Worm (Caenorhabditis elegans) whole organism, late embryonic: ENCODE results near the gene F36H1.11.

Source experiments
- C08G9.2 ChIP-seq: sonication (generic microtip); optimal IDR thresholded peaks from 2 replicates; lab custom pipeline; 2016; ENCODE audit warnings: mild to moderate bottlenecking, missing genetic modification characterization, moderate library complexity, missing compliant biosample characterization
- C38D4.7 ChIP-seq: fragments of 200-800 bp; sonication (Bioruptor generic); optimal IDR thresholded peaks from 2 replicates; lab custom pipeline; 2018; ENCODE audit warnings: mild to moderate bottlenecking, missing genetic modification characterization, moderate library complexity, missing compliant biosample characterization
- F13H6.1 ChIP-seq: sonication (generic microtip); optimal IDR thresholded peaks from 2 replicates; lab custom pipeline; 2016; ENCODE audit warnings: missing genetic modification characterization, missing compliant biosample characterization
- Y22D7AL.16 ChIP-seq: sonication (generic microtip); optimal IDR thresholded peaks from 2 replicates; lab custom pipeline; 2016; ENCODE audit warnings: missing genetic modification characterization, missing compliant biosample characterization
- ceh-14 ChIP-seq: sonication (generic microtip); optimal IDR thresholded peaks from 2 replicates; lab custom pipeline; 2016; ENCODE audit warnings: missing genotype, missing genetic modification characterization, missing compliant biosample characterization
- ceh-18 ChIP-seq: sonication (generic microtip); optimal IDR thresholded peaks from 2 replicates; lab custom pipeline; 2016; ENCODE audit warnings: missing genetic modification characterization, missing compliant biosample characterization
- ceh-19 ChIP-seq: fragments of 200-800 bp; sonication (Bioruptor generic); optimal IDR thresholded peaks from 2 replicates; lab custom pipeline; 2018; ENCODE audit warnings: mild to moderate bottlenecking, missing genetic modification characterization, missing compliant biosample characterization
- ceh-2 ChIP-seq: sonication (generic microtip); optimal IDR thresholded peaks from 2 replicates; lab custom pipeline; 2016; ENCODE audit warnings: missing genotype, missing genetic modification characterization, missing compliant biosample characterization
- ceh-22 ChIP-seq: sonication (generic microtip); optimal IDR thresholded peaks from 2 replicates; lab custom pipeline; 2017; ENCODE audit warnings: missing biosample characterization, missing genetic modification characterization
- ceh-24 ChIP-seq: sonication (generic microtip); optimal IDR thresholded peaks from 2 replicates; lab custom pipeline; 2016; ENCODE audit warnings: mild to moderate bottlenecking, missing genetic modification characterization, missing compliant biosample characterization
- ceh-30 ChIP-seq: fragments of 150-350 bp; optimal IDR thresholded peaks from 2 replicates; lab custom pipeline; 2014; ENCODE audit warnings: missing biosample characterization, missing genetic modification characterization
- ceh-31 ChIP-seq: sonication (generic microtip); optimal IDR thresholded peaks from 2 replicates; lab custom pipeline; 2016; ENCODE audit warnings: missing genetic modification characterization, missing compliant biosample characterization
- ceh-34 ChIP-seq: sonication (generic microtip); optimal IDR thresholded peaks from 2 replicates; lab custom pipeline; 2016; ENCODE audit warnings: mild to moderate bottlenecking, missing genetic modification characterization, missing compliant biosample characterization
- ceh-48 ChIP-seq: sonication (generic microtip); optimal IDR thresholded peaks from 2 replicates; lab custom pipeline; 2016; ENCODE audit warnings: missing genetic modification characterization, inconsistent platforms, missing compliant biosample characterization
- ceh-6 ChIP-seq: fragments of 200-800 bp; sonication (Bioruptor generic); optimal IDR thresholded peaks from 2 replicates; lab custom pipeline; 2018; ENCODE audit warnings: mild to moderate bottlenecking, missing genetic modification characterization, missing compliant biosample characterization
- ceh-9 ChIP-seq: sonication (generic microtip); optimal IDR thresholded peaks from 2 replicates; lab custom pipeline; 2016; ENCODE audit warnings: mild to moderate bottlenecking, missing genetic modification characterization, inconsistent platforms, missing compliant biosample characterization
- dve-1 ChIP-seq: sonication (generic microtip); optimal IDR thresholded peaks from 2 replicates; lab custom pipeline; 2017; ENCODE audit warnings: antibody characterized with exemption, mild to moderate bottlenecking, missing genetic modification characterization, missing compliant biosample characterization
- elt-4 ChIP-seq: sonication (generic microtip); optimal IDR thresholded peaks from 2 replicates; lab custom pipeline; 2016; ENCODE audit warnings: missing genetic modification characterization, missing compliant biosample characterization
- ets-4 ChIP-seq: sonication (generic microtip); optimal IDR thresholded peaks from 2 replicates; lab custom pipeline; 2016; ENCODE audit warnings: missing genetic modification characterization, missing compliant biosample characterization
- eyg-1 ChIP-seq: sonication (generic microtip); optimal IDR thresholded peaks from 2 replicates; lab custom pipeline; 2016; ENCODE audit warnings: missing genotype, missing genetic modification characterization, missing compliant biosample characterization
- fax-1 ChIP-seq: sonication (generic microtip); optimal IDR thresholded peaks from 2 replicates; lab custom pipeline; 2016; ENCODE audit warnings: missing genotype, missing genetic modification characterization, missing compliant biosample characterization
- fkh-10 ChIP-seq: fragments of 150-350 bp; optimal IDR thresholded peaks from 2 replicates; lab custom pipeline; 2014; ENCODE audit warnings: missing biosample characterization, missing genetic modification reagents, missing genetic modification characterization
- fkh-6 ChIP-seq: sonication (generic microtip); optimal IDR thresholded peaks from 2 replicates; lab custom pipeline; 2016; ENCODE audit warnings: missing genetic modification characterization, missing compliant biosample characterization
- hlh-13 ChIP-seq: fragments of 200-800 bp; sonication (Bioruptor generic); optimal IDR thresholded peaks from 2 replicates; lab custom pipeline; 2018; ENCODE audit warnings: mild to moderate bottlenecking, missing genetic modification characterization, missing compliant biosample characterization
- hlh-30 ChIP-seq: sonication (generic microtip); optimal IDR thresholded peaks from 2 replicates; lab custom pipeline; 2017; ENCODE audit warnings: antibody characterized with exemption, missing genetic modification characterization, missing compliant biosample characterization; ENCODE audit not compliant: insufficient read depth
- hlh-6 ChIP-seq: sonication (generic microtip); optimal IDR thresholded peaks from 2 replicates; lab custom pipeline; 2016; ENCODE audit warnings: missing genotype, missing genetic modification characterization, missing compliant biosample characterization
- hlh-8 ChIP-seq: sonication (generic microtip); optimal IDR thresholded peaks from 2 replicates; lab custom pipeline; 2016; ENCODE audit warnings: missing genotype, missing genetic modification characterization, missing compliant biosample characterization
- lim-6 ChIP-seq: sonication (generic microtip); optimal IDR thresholded peaks from 2 replicates; lab custom pipeline; 2016; ENCODE audit warnings: missing genetic modification characterization, missing compliant biosample characterization
- madf-2 ChIP-seq: sonication (generic microtip); optimal IDR thresholded peaks from 2 replicates; lab custom pipeline; 2017; ENCODE audit warnings: missing genetic modification characterization, missing compliant biosample characterization
- mec-3 ChIP-seq: sonication (generic microtip); optimal IDR thresholded peaks from 2 replicates; lab custom pipeline; 2016; ENCODE audit warnings: borderline replicate concordance, missing genetic modification characterization, missing compliant biosample characterization
- nfya-1 ChIP-seq: sonication (generic microtip); optimal IDR thresholded peaks from 2 replicates; lab custom pipeline; 2017; ENCODE audit warnings: missing genetic modification characterization, mild to moderate bottlenecking, missing compliant biosample characterization, antibody characterized with exemption, moderate library complexity
- npax-4 ChIP-seq: sonication (generic microtip); optimal IDR thresholded peaks from 2 replicates; lab custom pipeline; 2016; ENCODE audit warnings: missing genetic modification characterization, missing compliant biosample characterization
- odd-2 ChIP-seq: sonication (generic microtip); optimal IDR thresholded peaks from 2 replicates; lab custom pipeline; 2017; ENCODE audit warnings: antibody characterized with exemption, mild to moderate bottlenecking, missing genetic modification characterization, missing compliant biosample characterization
- pat-9 ChIP-seq: fragments of 200-800 bp; sonication (Bioruptor generic); optimal IDR thresholded peaks from 2 replicates; lab custom pipeline; 2018; ENCODE audit warnings: mild to moderate bottlenecking, missing genetic modification characterization, moderate library complexity, missing compliant biosample characterization
- pax-1 ChIP-seq: fragments of 150-350 bp; optimal IDR thresholded peaks from 2 replicates; lab custom pipeline; 2014; ENCODE audit warnings: missing biosample characterization, missing genetic modification characterization
- pha-4 ChIP-seq: fragments of 150-350 bp; optimal IDR thresholded peaks from 2 replicates; lab custom pipeline; 2018; ENCODE audit warnings: missing biosample characterization, missing genetic modification reagents, missing genetic modification characterization
- pqm-1 ChIP-seq: sonication (generic microtip); optimal IDR thresholded peaks from 2 replicates; lab custom pipeline; 2016; ENCODE audit warnings: missing genetic modification characterization, missing compliant biosample characterization
- pros-1 ChIP-seq: fragments of 150-350 bp; optimal IDR thresholded peaks from 2 replicates; lab custom pipeline; 2014; ENCODE audit warnings: missing biosample characterization, missing genetic modification reagents, missing genetic modification characterization
- ref-2 ChIP-seq: sonication (generic microtip); optimal IDR thresholded peaks from 2 replicates; lab custom pipeline; 2016; ENCODE audit warnings: missing genetic modification characterization, missing compliant biosample characterization
- rnt-1 ChIP-seq: sonication (generic microtip); optimal IDR thresholded peaks from 2 replicates; lab custom pipeline; 2016; ENCODE audit warnings: missing genetic modification characterization, missing compliant biosample characterization
- sdc-2 ChIP-seq: sonication (generic microtip); optimal IDR thresholded peaks from 2 replicates; lab custom pipeline; 2016; ENCODE audit warnings: missing genotype, missing genetic modification characterization, missing compliant biosample characterization
- sox-4 ChIP-seq: sonication (generic microtip); optimal IDR thresholded peaks from 2 replicates; lab custom pipeline; 2017; ENCODE audit warnings: mild to moderate bottlenecking, missing genetic modification characterization, inconsistent platforms, missing compliant biosample characterization
- syd-9 ChIP-seq: sonication (generic microtip); optimal IDR thresholded peaks from 2 replicates; lab custom pipeline; 2016; ENCODE audit warnings: mild to moderate bottlenecking, missing genetic modification characterization, moderate library complexity, missing compliant biosample characterization
- tbx-2 ChIP-seq: sonication (generic microtip); optimal IDR thresholded peaks from 2 replicates; lab custom pipeline; 2016; ENCODE audit warnings: missing genetic modification characterization, missing compliant biosample characterization
- unc-3 ChIP-seq, 2 experiments: fragments of 200-800 bp in 1 of 2; sonication (Bioruptor generic) in 1 of 2; sonication (generic microtip) in 1 of 2; conservative IDR thresholded peaks in 1 of 2; optimal IDR thresholded peaks in 1 of 2; 2 replicates each; pipeline versions ENCODE4 v1.3.6 to Lab custom; 2016 to 2022; ENCODE audit warnings: missing compliant biosample characterization in 2 of 2, missing genetic modification characterization in 2 of 2, missing genetic modification reagents in 1 of 2
- unc-42 ChIP-seq: sonication (generic microtip); optimal IDR thresholded peaks from 2 replicates; lab custom pipeline; 2016; ENCODE audit warnings: missing genotype, missing genetic modification characterization, missing compliant biosample characterization
- unc-55 ChIP-seq: sonication (generic microtip); optimal IDR thresholded peaks from 2 replicates; lab custom pipeline; 2017; ENCODE audit warnings: missing biosample characterization, missing genetic modification reagents, missing genetic modification characterization
- ztf-16 ChIP-seq: sonication (generic microtip); optimal IDR thresholded peaks from 2 replicates; lab custom pipeline; 2017; ENCODE audit warnings: missing genetic modification characterization, missing compliant biosample characterization

Gene F36H1.11

DNA sequence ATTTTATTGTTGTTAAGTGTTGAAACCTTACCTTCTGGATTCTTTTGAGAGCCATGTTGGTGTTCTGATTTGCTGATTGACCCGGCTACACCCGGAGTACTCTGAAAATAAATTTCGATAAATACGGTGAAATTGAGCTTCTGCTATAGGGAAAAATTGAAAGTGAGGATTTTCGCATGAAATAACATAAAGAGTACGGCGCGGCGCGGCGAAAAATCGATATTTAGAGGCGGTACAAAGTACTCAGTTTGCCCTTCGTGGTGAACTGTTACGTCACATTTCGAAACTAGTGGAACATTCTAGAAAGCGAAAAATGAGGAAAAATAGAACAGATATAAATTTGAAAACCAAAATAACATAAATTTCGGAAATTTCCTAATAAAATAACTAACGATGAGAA, 33.2 kb downstream of the F36H1.11 start, which contains the start of gene let-70:
let-70 (minus strand) TSS at position 101 of the 400 bp plus-strand sequence.
- TF ChIP-seq lim-6 (tag; lab: Kevin White, UChicago), result no peak
- no peak for TF ChIP-seq npax-4 (tag; lab: Kevin White, UChicago)
- no peak for TF ChIP-seq madf-2 (tag; lab: Kevin White, UChicago)
- no peak for TF ChIP-seq hlh-30 (tag; lab: Kevin White, UChicago)
- TF ChIP-seq ceh-14, result no peak
- no peak for TF ChIP-seq elt-4 (tag; lab: Kevin White, UChicago)
- no peak for TF ChIP-seq sox-4 (tag; lab: Kevin White, UChicago)
- no peak for TF ChIP-seq Y22D7AL.16 (tag; lab: Kevin White, UChicago)
- TF ChIP-seq nfya-1 (tag; lab: Kevin White, UChicago), result no peak
- TF ChIP-seq ets-4 (tag; lab: Kevin White, UChicago), result no peak
- TF ChIP-seq fkh-10 (GFP tag; lab: Kevin White, UChicago), result no peak
- TF ChIP-seq ceh-24 (tag; lab: Kevin White, UChicago), result no peak
- TF ChIP-seq syd-9, result no peak
- TF ChIP-seq fkh-6 (tag; lab: Kevin White, UChicago), result no peak
- no peak for TF ChIP-seq unc-55
- TF ChIP-seq hlh-8 (tag; lab: Kevin White, UChicago), result no peak
- TF ChIP-seq C38D4.7, result no peak
- no peak for TF ChIP-seq fax-1
- no peak for TF ChIP-seq ceh-6 (GFP tag; lab: Kevin White, UChicago)
- TF ChIP-seq ceh-48 (tag; lab: Kevin White, UChicago), result no peak
- TF ChIP-seq, all 69 proteins: peak for 0

DNA sequence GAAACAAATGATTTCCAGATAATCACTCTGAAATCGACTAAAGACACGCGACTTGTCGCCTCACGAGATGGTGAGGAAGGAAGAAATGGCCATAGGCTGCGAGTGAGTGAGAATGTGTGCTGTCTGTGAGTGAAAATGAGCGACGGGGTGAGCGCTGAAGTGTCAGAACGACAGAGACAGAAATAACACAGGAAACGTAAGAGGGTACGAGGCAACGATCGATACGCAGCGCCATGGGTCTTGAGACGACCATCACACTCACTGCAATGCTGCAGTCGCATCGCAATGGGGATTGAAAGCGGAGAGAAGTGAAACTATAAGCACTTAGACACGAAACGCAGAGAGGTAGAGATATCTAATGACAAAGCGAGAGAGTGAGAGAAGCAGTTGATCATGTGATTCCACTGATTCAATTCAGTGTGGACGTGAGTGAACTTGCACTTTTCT, 33.8 kb downstream of the F36H1.11 start:
- TF ChIP-seq ets-4 (tag; lab: Kevin White, UChicago) (peak; percentile 75), syd-9 (peak; percentile 67), hlh-8 (tag; lab: Kevin White, UChicago) (peak; percentile 66), ceh-2 (peak; percentile 81), npax-4 (tag; lab: Kevin White, UChicago) (no peak), ceh-31 (peak; percentile 94), sdc-2 (tag; lab: Kevin White, UChicago) (peak; percentile 43), lim-6 (tag; lab: Kevin White, UChicago) (peak; percentile 56), fkh-6 (tag; lab: Kevin White, UChicago) (peak; percentile 24), madf-2 (tag; lab: Kevin White, UChicago) (peak; percentile 60), dve-1 (tag; lab: Kevin White, UChicago) (peak; percentile 83), ceh-18 (tag; lab: Kevin White, UChicago) (peak; percentile 94), eyg-1 (tag; lab: Kevin White, UChicago) (peak; percentile 27), pqm-1 (tag; lab: Kevin White, UChicago) (peak; percentile 73), pha-4 (tag; lab: Kevin White, UChicago) (no peak), pax-1 (no peak), C08G9.2 (peak; percentile 40), hlh-6 (tag; lab: Kevin White, UChicago) (peak; percentile 27), odd-2 (tag; lab: Kevin White, UChicago) (no peak), rnt-1 (tag; lab: Kevin White, UChicago) (peak; percentile 84), ceh-14 (peak; percentile 82), unc-55 (peak; percentile 85), ceh-30 (tag; lab: Kevin White, UChicago) (peak; percentile 79), unc-3 (GFP tag; conservative IDR thresholded peaks at IDR 0.05; lab: Robert Waterston, UW) (no peak), unc-3 (tag; optimal IDR thresholded peaks at IDR 0.05; lab: Kevin White, UChicago) (peak; percentile 40), F13H6.1 (tag; lab: Kevin White, UChicago) (peak; percentile 42), nfya-1 (tag; lab: Kevin White, UChicago) (peak; percentile 97), unc-42 (tag; lab: Kevin White, UChicago) (peak; percentile 96), ceh-22 (peak; percentile 48), mec-3 (tag; lab: Kevin White, UChicago) (peak; percentile 18), pros-1 (peak; percentile 93), ceh-6 (GFP tag; lab: Kevin White, UChicago) (no peak), pat-9 (no peak), ceh-34 (tag; lab: Kevin White, UChicago) (peak; percentile 95), elt-4 (tag; lab: Kevin White, UChicago) (no peak), ceh-9 (no peak), hlh-13 (GFP tag; lab: Kevin White, UChicago) (no peak), ztf-16 (tag; lab: Kevin White, UChicago) (peak; percentile 54), ceh-19 (GFP tag; lab: Kevin White, UChicago) (peak; percentile 64), ref-2 (peak; percentile 75), fax-1 (peak; percentile 45), ceh-48 (tag; lab: Kevin White, UChicago) (peak; percentile 91), tbx-2 (tag; lab: Kevin White, UChicago) (peak; percentile 94)
